Worm (Caenorhabditis elegans): Measurements from ENCODE around the gene C36E6.2.

Gene C36E6.2

ce11 chrX:17481892-17482515, 30.5 kb downstream of the C36E6.2 start:
- TF ChIP-seq zip-8 (tag; optimal IDR thresholded peaks at IDR 0.05) (no peak), lsy-2 (tag; optimal IDR thresholded peaks at IDR 0.05) (no peak), flh-1 (GFP tag; optimal IDR thresholded peaks at IDR 0.05) (no peak), hlh-1 (tag; optimal IDR thresholded peaks at IDR 0.05) (no peak), blmp-1 (tag; optimal IDR thresholded peaks at IDR 0.05) (no peak), cnd-1 (tag; optimal IDR thresholded peaks at IDR 0.05) (no peak), mab-5 (tag; optimal IDR thresholded peaks at IDR 0.05) (no peak), sptf-1 (tag; optimal IDR thresholded peaks at IDR 0.05) (no peak), ceh-43 (GFP tag; optimal IDR thresholded peaks at IDR 0.05) (no peak), lin-32 (GFP tag; optimal IDR thresholded peaks at IDR 0.05) (no peak), ham-2 (GFP tag; optimal IDR thresholded peaks at IDR 0.05) (no peak), M03D4.4 (tag; optimal IDR thresholded peaks at IDR 0.05) (no peak), unc-39 (tag; optimal IDR thresholded peaks at IDR 0.05) (no peak), ceh-83 (GFP tag; optimal IDR thresholded peaks at IDR 0.05) (no peak)

ce11 chrX:17486735-17487134, 35.3 kb downstream of the C36E6.2 start, which contains the start of gene npr-24:
Gene npr-24, minus strand, starts transcription at chrX:17486835.
- no peak for TF ChIP-seq ztf-11 (tag; optimal IDR thresholded peaks at IDR 0.05)
- no peak for TF ChIP-seq pha-4 (tag; optimal IDR thresholded peaks at IDR 0.05)
- TF ChIP-seq lsy-2 (tag; optimal IDR thresholded peaks at IDR 0.05) = no peak
- no peak for TF ChIP-seq unc-120 (tag; optimal IDR thresholded peaks at IDR 0.05; ENCODE audit: poor library complexity, severe bottlenecking)
- no peak for TF ChIP-seq cnd-1 (tag; optimal IDR thresholded peaks at IDR 0.05)
- no peak for TF ChIP-seq ham-2 (GFP tag; optimal IDR thresholded peaks at IDR 0.05)
- TF ChIP-seq blmp-1 (tag; optimal IDR thresholded peaks at IDR 0.05) = no peak
- no peak for TF ChIP-seq flh-1 (GFP tag; optimal IDR thresholded peaks at IDR 0.05)
- TF ChIP-seq mls-2 (tag; optimal IDR thresholded peaks at IDR 0.05) = no peak

ce11 chrX:17502246-17502645, 50.8 kb downstream of the C36E6.2 start:
- TF ChIP-seq sem-2 (GFP tag; optimal IDR thresholded peaks at IDR 0.05) (no peak), ceh-39 (tag; optimal IDR thresholded peaks at IDR 0.05) (no peak), hlh-1 (tag; optimal IDR thresholded peaks at IDR 0.05) (no peak), nhr-76 (tag; optimal IDR thresholded peaks at IDR 0.05) (no peak), ceh-83 (GFP tag; optimal IDR thresholded peaks at IDR 0.05) (no peak)

- no peak for TF ChIP-seq elt-1 (tag; optimal IDR thresholded peaks at IDR 0.05; ENCODE audit: borderline replicate concordance, insufficient read depth)
- TF ChIP-seq snpc-4 (tag; optimal IDR thresholded peaks at IDR 0.05) = no peak
- no peak for TF ChIP-seq lin-32 (GFP tag; optimal IDR thresholded peaks at IDR 0.05)
- TF ChIP-seq nhr-2 (tag; optimal IDR thresholded peaks at IDR 0.05) = no peak
- no peak for TF ChIP-seq nhr-12 (tag; optimal IDR thresholded peaks at IDR 0.05)
- no peak for TF ChIP-seq blmp-1 (tag; optimal IDR thresholded peaks at IDR 0.05)
- TF ChIP-seq nhr-76 (tag; optimal IDR thresholded peaks at IDR 0.05) = no peak
- no peak for TF ChIP-seq M03D4.4 (tag; optimal IDR thresholded peaks at IDR 0.05)
- TF ChIP-seq sptf-1 (tag; optimal IDR thresholded peaks at IDR 0.05) = no peak
- TF ChIP-seq drap-1 (GFP tag; optimal IDR thresholded peaks at IDR 0.05) = no peak
- no peak for TF ChIP-seq ztf-11 (tag; optimal IDR thresholded peaks at IDR 0.05)
- TF ChIP-seq ham-2 (GFP tag; optimal IDR thresholded peaks at IDR 0.05) = no peak
- no peak for TF ChIP-seq cnd-1 (tag; optimal IDR thresholded peaks at IDR 0.05)
- TF ChIP-seq zip-8 (tag; optimal IDR thresholded peaks at IDR 0.05) = no peak
- no peak for TF ChIP-seq ceh-39 (tag; optimal IDR thresholded peaks at IDR 0.05)
- TF ChIP-seq hlh-1 (tag; optimal IDR thresholded peaks at IDR 0.05) = no peak
- no peak for TF ChIP-seq unc-39 (tag; optimal IDR thresholded peaks at IDR 0.05)
- TF ChIP-seq sem-2 (GFP tag; optimal IDR thresholded peaks at IDR 0.05) = no peak
- TF ChIP-seq mab-5 (tag; optimal IDR thresholded peaks at IDR 0.05) = no peak
- TF ChIP-seq mep-1 (tag; optimal IDR thresholded peaks at IDR 0.05) = no peak
Observed at ce11 chrX:17504447-17504846, 53.0 kb downstream of the C36E6.2 start.
